Worm (Caenorhabditis elegans): Measurements from ENCODE around the gene F56D5.6.

F56D5.6 gene

DNA sequence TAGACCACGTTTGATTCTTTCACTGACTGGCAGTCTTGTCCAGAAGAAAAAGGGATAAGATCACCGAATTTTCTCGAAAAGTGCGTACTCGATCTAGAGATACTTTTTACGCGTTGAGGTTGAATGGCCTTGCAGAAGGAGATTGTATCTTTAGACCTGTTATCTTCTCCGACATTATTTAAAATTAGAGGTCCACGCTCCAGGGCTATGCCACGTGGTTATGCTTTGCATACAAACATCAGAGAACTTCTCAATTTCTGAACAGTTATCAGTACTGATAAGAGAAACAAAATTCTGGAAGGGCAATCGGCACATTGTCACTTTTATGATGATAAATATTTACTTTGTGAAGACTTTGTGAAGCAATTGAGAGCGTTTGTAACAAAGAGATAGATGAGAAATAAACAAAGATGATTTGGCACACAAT, 40.4 kb downstream of the F56D5.6 start (continued):
- TF ChIP-seq K11D2.4 (GFP tag; IDR thresholded peaks at IDR 0.05) (no peak), attf-5 (GFP tag; optimal IDR thresholded peaks at IDR 0.05) (peak; percentile 39), repo-1 (tag; optimal IDR thresholded peaks at IDR 0.05) (peak; percentile 41), tlf-1 (GFP tag; optimal IDR thresholded peaks at IDR 0.05) (peak; percentile 53), F33H1.4 (GFP tag; IDR thresholded peaks at IDR 0.05) (no peak), dpff-1 (tag; optimal IDR thresholded peaks at IDR 0.05) (no peak), sea-2 (GFP tag; IDR thresholded peaks at IDR 0.05) (no peak), K12H6.12 (tag; optimal IDR thresholded peaks at IDR 0.05) (no peak), attf-6 (GFP tag; IDR thresholded peaks at IDR 0.05) (no peak), pha-4 (tag; optimal IDR thresholded peaks at IDR 0.05) (peak; percentile 84), tbp1 (GFP tag; optimal IDR thresholded peaks at IDR 0.05) (peak; percentile 49), die-1 (tag; optimal IDR thresholded peaks at IDR 0.05) (peak; percentile 34), cebp-1 (GFP tag; IDR thresholded peaks at IDR 0.05) (no peak), cebp-1 (tag; optimal IDR thresholded peaks at IDR 0.05) (peak; percentile 57), chd-7 (tag; optimal IDR thresholded peaks at IDR 0.05) (peak; percentile 46), unc-62 (GFP tag; optimal IDR thresholded peaks at IDR 0.05) (peak; percentile 11), F49E8.2 (tag; optimal IDR thresholded peaks at IDR 0.05; ENCODE audit: insufficient read depth) (no peak), hsf-1 (GFP tag; IDR thresholded peaks at IDR 0.05) (peak; percentile 59; the same call in 1 of the 2 replicates), hlh-12 (tag; optimal IDR thresholded peaks at IDR 0.05) (no peak), lin-54 (GFP tag; optimal IDR thresholded peaks at IDR 0.05) (peak; percentile 36), sptf-2 (GFP tag; optimal IDR thresholded peaks at IDR 0.05) (no peak)

DNA sequence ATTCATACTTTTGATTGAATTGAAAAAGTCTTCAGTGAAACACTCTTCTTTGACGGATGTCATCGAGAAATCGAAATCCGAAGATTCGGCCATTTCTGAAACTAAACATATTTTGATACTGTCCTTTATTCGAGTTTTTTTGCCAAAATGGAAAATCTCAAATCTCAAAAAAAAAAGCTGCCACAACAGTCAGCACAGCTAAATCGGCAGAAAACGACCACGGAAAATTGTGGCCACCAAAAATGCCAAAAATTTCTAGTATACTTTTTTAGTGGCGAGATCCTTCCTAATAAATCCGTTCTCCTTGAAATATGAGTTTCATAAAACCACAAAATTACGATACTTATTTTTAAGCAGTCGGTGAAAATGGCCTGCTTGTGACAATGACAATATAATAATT, 42.2 kb downstream of the F56D5.6 start, which contains the start of gene F38E11.9:
Gene F38E11.9, minus strand, starts transcription at position 101 of the 400 bp plus-strand sequence.
- TF ChIP-seq ztf-28 (GFP tag; IDR thresholded peaks at IDR 0.05) (no peak), let-607 (tag; optimal IDR thresholded peaks at IDR 0.05) (no peak), ceh-91 (GFP tag; IDR thresholded peaks at IDR 0.05) (no peak), dpl-1 (GFP tag; optimal IDR thresholded peaks at IDR 0.05) (no peak), Y53G8AR.9 (GFP tag; conservative IDR thresholded peaks at IDR 0.05) (no peak), K12H6.12 (tag; optimal IDR thresholded peaks at IDR 0.05) (no peak), snpc-3.4 (tag; optimal IDR thresholded peaks at IDR 0.05) (no peak), lsl-1 (GFP tag; optimal IDR thresholded peaks at IDR 0.05) (no peak), akir-1 (GFP tag; optimal IDR thresholded peaks at IDR 0.05) (no peak), snpc-1.3 (tag; optimal IDR thresholded peaks at IDR 0.05; ENCODE audit: insufficient read depth) (no peak), lag-1 (GFP tag; IDR thresholded peaks at IDR 0.05) (no peak), unc-130 (GFP tag; optimal IDR thresholded peaks at IDR 0.05) (no peak), madf-10 (tag; optimal IDR thresholded peaks at IDR 0.05) (no peak)

DNA sequence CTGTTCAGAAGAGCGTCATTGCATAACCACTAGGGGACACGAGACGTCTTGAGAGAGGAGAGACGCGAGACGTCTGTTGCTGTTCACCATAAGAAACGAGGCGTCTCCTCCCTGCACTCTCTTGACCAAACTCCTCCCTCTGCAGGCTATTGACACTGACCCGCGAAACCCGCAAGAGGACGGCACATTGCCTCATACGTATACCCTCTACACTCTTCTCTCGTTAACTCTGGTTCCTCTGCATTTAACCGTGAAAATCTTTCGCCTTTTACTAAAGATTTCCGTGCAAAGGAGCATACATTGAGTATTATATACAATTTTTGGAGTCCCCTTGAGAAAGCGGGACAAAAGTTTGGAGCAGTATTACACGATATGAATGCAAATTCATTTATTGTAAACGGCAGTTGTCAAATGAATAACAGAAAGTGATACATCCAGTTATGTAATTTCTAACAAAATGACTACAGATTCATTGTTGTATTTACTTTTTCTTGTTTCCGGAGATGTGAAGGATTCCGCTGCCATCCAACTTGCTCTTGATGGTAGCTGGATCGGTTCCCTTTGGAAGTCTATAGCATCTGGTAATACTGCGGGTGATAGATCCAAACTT, 42.8 kb downstream of the F56D5.6 start:
- peak; percentile 74 for TF ChIP-seq lsl-1 (GFP tag; optimal IDR thresholded peaks at IDR 0.05)
- TF ChIP-seq cebp-1 (GFP tag; IDR thresholded peaks at IDR 0.05), result no peak
- TF ChIP-seq cebp-1 (tag; optimal IDR thresholded peaks at IDR 0.05), result peak; percentile 85
- peak; percentile 95 for TF ChIP-seq B0336.3 (GFP tag; IDR thresholded peaks at IDR 0.05)
- TF ChIP-seq die-1 (tag; optimal IDR thresholded peaks at IDR 0.05), result peak; percentile 73
- TF ChIP-seq lin-26 (GFP tag; IDR thresholded peaks at IDR 0.05), result peak; percentile 57; the same call in 1 of the 2 replicates
- peak; percentile 45 for TF ChIP-seq athp-1 (tag; optimal IDR thresholded peaks at IDR 0.05)
- peak; percentile 95 for TF ChIP-seq pbrm-1 (GFP tag; IDR thresholded peaks at IDR 0.05)
- peak; percentile 75; the same call in 1 of the 2 replicates for TF ChIP-seq Y95B8A.8 (GFP tag; IDR thresholded peaks at IDR 0.05)
- TF ChIP-seq dox-1 (GFP tag; IDR thresholded peaks at IDR 0.05), result peak; percentile 96
- peak; percentile 81 for TF ChIP-seq ZK185.1 (tag; optimal IDR thresholded peaks at IDR 0.05; ENCODE audit: poor library complexity, severe bottlenecking)
- peak; percentile 79 for TF ChIP-seq madf-6 (GFP tag; IDR thresholded peaks at IDR 0.05)
- TF ChIP-seq lsy-27 (tag; optimal IDR thresholded peaks at IDR 0.05; ENCODE audit: borderline replicate concordance, insufficient read depth), result no peak
- 0 out of 2 replicates have a peak, but pooled peaks have one; percentile 11 for TF ChIP-seq bed-2 (GFP tag; IDR thresholded peaks at IDR 0.05)
- peak; percentile 77 for TF ChIP-seq let-526 (GFP tag; IDR thresholded peaks at IDR 0.05)
- peak; percentile 84 for TF ChIP-seq madf-10 (tag; optimal IDR thresholded peaks at IDR 0.05)
- peak; percentile 95 for TF ChIP-seq F23B12.7 (tag; optimal IDR thresholded peaks at IDR 0.05; ENCODE audit: insufficient read depth)
- TF ChIP-seq ztf-28 (GFP tag; IDR thresholded peaks at IDR 0.05), result 0 out of 2 replicates have a peak, but pooled peaks have one; percentile 66

All from whole organism, young adult.